Fruit fly (Drosophila melanogaster) whole organism: ENCODE data around the gene CG34002.

Experiments
- CG8478 ChIP-seq: fragments of >200 bp; optimal IDR thresholded peaks from 2 replicates; lab custom pipeline; 2018; ENCODE audit warnings: inconsistent platforms
- Dll ChIP-seq: fragments of >200 bp; optimal IDR thresholded peaks from 2 replicates; lab custom pipeline; 2017
- EcR ChIP-seq, 2 experiments: fragments of >200 bp; optimal IDR thresholded peaks; 2 replicates each; lab custom pipeline; 2017; ENCODE audit warnings: missing biosample characterization in 2 of 2, missing genetic modification characterization in 2 of 2, missing genetic modification reagents in 2 of 2
- pan ChIP-seq: fragments of >200 bp; optimal IDR thresholded peaks from 2 replicates; lab custom pipeline; 2017
- psq ChIP-seq: fragments of >200 bp; optimal IDR thresholded peaks from 2 replicates; lab custom pipeline; 2017

- TF ChIP-seq psq (lab: Kevin White, UChicago), result no peak
- no peak for TF ChIP-seq EcR (GFP tag; optimal IDR thresholded peaks at IDR 0.05; lab: Kevin White, UChicago)
- no peak for TF ChIP-seq Dll (lab: Kevin White, UChicago)
- TF ChIP-seq pan (lab: Kevin White, UChicago), result no peak
- no peak for TF ChIP-seq CG8478
Measured at dm6 chr3L:17902621-17903020, 44.3 kb downstream of the CG34002 start.
